Fruit fly (Drosophila melanogaster): ENCODE measurements around the gene tkv.

tkv gene

DNA sequence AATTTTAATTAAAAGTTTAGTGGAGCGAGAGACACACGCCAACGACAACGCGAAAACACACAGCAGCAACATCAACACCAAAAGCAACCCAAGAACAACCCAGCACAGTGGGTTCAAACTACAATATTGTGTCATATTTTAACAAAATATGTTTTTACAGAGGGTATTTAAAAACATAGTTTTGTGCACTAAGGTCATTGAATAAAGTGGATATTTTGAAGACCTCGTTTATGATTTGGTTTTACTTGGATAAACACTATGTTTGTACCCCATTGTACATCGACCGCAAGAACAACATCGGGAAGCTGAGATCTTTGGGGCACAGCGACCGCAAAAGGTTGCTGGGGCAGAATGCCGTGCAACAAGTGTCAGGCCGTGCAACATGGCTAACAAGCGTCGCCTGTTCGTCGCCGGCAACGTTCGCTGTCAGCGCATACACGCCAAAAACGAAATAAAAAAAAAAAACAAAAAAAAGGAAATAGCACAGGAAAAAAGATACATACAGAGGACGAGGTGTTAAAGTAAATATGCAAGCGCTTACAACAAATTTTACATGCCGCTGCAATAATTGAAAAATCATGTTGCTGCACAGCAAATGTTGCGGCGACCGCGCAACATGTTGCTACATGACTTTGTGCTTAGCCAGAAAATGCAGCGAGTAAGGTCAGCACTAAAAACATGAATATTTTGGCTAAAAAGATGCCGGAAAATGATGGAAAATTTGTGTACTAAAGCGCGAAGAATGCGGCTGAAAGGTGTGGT lies 9.8 kb downstream of the tkv start (continued):
- TF ChIP-seq seq (GFP tag; IDR thresholded peaks at IDR 0.05) (no peak), zfh1 (GFP tag; IDR thresholded peaks at IDR 0.05) (peak; percentile 67), CG1024 (GFP tag; IDR thresholded peaks at IDR 0.05) (no peak), Trl (optimal IDR thresholded peaks at IDR 0.05) (no peak), Trl (GFP tag; optimal IDR thresholded peaks at IDR 0.05) (peak; percentile 13), yki (optimal IDR thresholded peaks at IDR 0.05) (no peak), Oli (tag; optimal IDR thresholded peaks at IDR 0.05) (no peak), tll (GFP tag; optimal IDR thresholded peaks at IDR 0.05) (no peak), sim (GFP tag; IDR thresholded peaks at IDR 0.05) (no peak), abd-A (tag; optimal IDR thresholded peaks at IDR 0.05) (no peak), CG13424 (tag; optimal IDR thresholded peaks at IDR 0.05) (no peak), CG10209 (GFP tag; optimal IDR thresholded peaks at IDR 0.05) (peak; percentile 46), CG7271 (tag; optimal IDR thresholded peaks at IDR 0.05) (no peak), CG31388 (GFP tag; optimal IDR thresholded peaks at IDR 0.05) (no peak), maf-S (GFP tag; optimal IDR thresholded peaks at IDR 0.05) (no peak), Camta (GFP tag; optimal IDR thresholded peaks at IDR 0.05) (no peak), row (GFP tag; IDR thresholded peaks at IDR 0.05) (peak; percentile 37; the same call in 2 of the 3 replicates), CG6813 (GFP tag; optimal IDR thresholded peaks at IDR 0.05) (peak; percentile 33), CG9437 (GFP tag; optimal IDR thresholded peaks at IDR 0.05) (no peak), Atf3 (GFP tag; optimal IDR thresholded peaks at IDR 0.05) (no peak), CG13894 (tag; optimal IDR thresholded peaks at IDR 0.05) (no peak), CG10543 (GFP tag; optimal IDR thresholded peaks at IDR 0.05) (no peak), Stat92E (GFP tag; optimal IDR thresholded peaks at IDR 0.05) (no peak), Drgx (GFP tag; IDR thresholded peaks at IDR 0.05) (peak; percentile 87), CG7556 (GFP tag; optimal IDR thresholded peaks at IDR 0.05) (no peak), Hr78 (GFP tag; optimal IDR thresholded peaks at IDR 0.05) (no peak), unpg (GFP tag; optimal IDR thresholded peaks at IDR 0.05) (peak; percentile 63), run (tag; optimal IDR thresholded peaks at IDR 0.05) (no peak), CG15269 (tag; optimal IDR thresholded peaks at IDR 0.05) (peak; percentile 2), fd64A (GFP tag; optimal IDR thresholded peaks at IDR 0.05) (no peak), zen2 (GFP tag; IDR thresholded peaks at IDR 0.05; ENCODE audit: partially characterized antibody) (no peak), wor (GFP tag; IDR thresholded peaks at IDR 0.05) (no peak), eyg (GFP tag; optimal IDR thresholded peaks at IDR 0.05) (no peak), da (GFP tag; optimal IDR thresholded peaks at IDR 0.05) (no peak), CG6791 (GFP tag; IDR thresholded peaks at IDR 0.05; ENCODE audit: partially characterized antibody) (no peak), cas (GFP tag; IDR thresholded peaks at IDR 0.05) (no peak), pita (GFP tag; optimal IDR thresholded peaks at IDR 0.05) (no peak), B-H2 (GFP tag; optimal IDR thresholded peaks at IDR 0.05) (no peak), Adf1 (GFP tag; IDR thresholded peaks at IDR 0.05) (no peak), CG6765 (GFP tag; optimal IDR thresholded peaks at IDR 0.05) (no peak), HmgD (GFP tag; optimal IDR thresholded peaks at IDR 0.05) (no peak), CG1792 (GFP tag; optimal IDR thresholded peaks at IDR 0.05) (no peak), CoRest (tag; optimal IDR thresholded peaks at IDR 0.05) (peak; percentile 7), Tbp (GFP tag; optimal IDR thresholded peaks at IDR 0.05) (no peak), Hmr (GFP tag; optimal IDR thresholded peaks at IDR 0.05) (no peak), CG7987 (GFP tag; optimal IDR thresholded peaks at IDR 0.05) (no peak), dysf (GFP tag; IDR thresholded peaks at IDR 0.05) (no peak), fd96Cb (tag; optimal IDR thresholded peaks at IDR 0.05) (peak; percentile 16), Hr3 (GFP tag; optimal IDR thresholded peaks at IDR 0.05) (no peak), her (GFP tag; optimal IDR thresholded peaks at IDR 0.05) (no peak)
